Fruit fly (Drosophila melanogaster) whole organism, embryonic: Measurements from ENCODE around the gene CG17027.

ENCODE experiments used
- B-H1 ChIP-seq: fragments of 200-800 bp; sonication (Bioruptor generic); IDR thresholded peaks from 3 replicates; pipeline ENCODE4 v1.3.6; 2022; ENCODE audit warnings: missing biosample characterization, missing genetic modification characterization
- CG10543 ChIP-seq: fragments of 200-800 bp; sonication (Bioruptor generic); optimal IDR thresholded peaks from 3 replicates; lab custom pipeline; 2017; ENCODE audit warnings: missing biosample characterization, mild to moderate bottlenecking, missing genetic modification characterization, moderate library complexity
- CG11456 ChIP-seq: fragments of 200-800 bp; sonication (Bioruptor generic); IDR thresholded peaks from 3 replicates; pipeline ENCODE4 v1.3.6; 2022; ENCODE audit warnings: missing biosample characterization, missing genetic modification characterization
- CG11723 ChIP-seq: fragments of 200-800 bp; sonication (Bioruptor generic); optimal IDR thresholded peaks from 2 replicates; lab custom pipeline; 2017; ENCODE audit warnings: missing biosample characterization, mild to moderate bottlenecking, missing genetic modification characterization
- CG13894 ChIP-seq: fragments of 200-800 bp; sonication (Bioruptor generic); optimal IDR thresholded peaks from 3 replicates; lab custom pipeline; 2018; ENCODE audit warnings: missing biosample characterization, mild to moderate bottlenecking, missing genetic modification characterization, moderate library complexity
- CG14710 ChIP-seq: fragments of 200-800 bp; sonication (Bioruptor generic); optimal IDR thresholded peaks from 3 replicates; lab custom pipeline; 2019; ENCODE audit warnings: missing biosample characterization, mild to moderate bottlenecking, missing genetic modification characterization, moderate library complexity
- CG14860 ChIP-seq: fragments of 200-800 bp; sonication (Bioruptor generic); IDR thresholded peaks from 3 replicates; pipeline ENCODE4 v1.3.6; 2022; ENCODE audit warnings: missing biosample characterization, missing genetic modification characterization; ENCODE audit not compliant: partially characterized antibody
- CG16779 ChIP-seq: fragments of 200-800 bp; sonication (Bioruptor generic); IDR thresholded peaks from 2 replicates; pipeline ENCODE4 v1.3.6; 2022; ENCODE audit warnings: missing biosample characterization, missing genetic modification characterization
- CG16813 ChIP-seq: fragments of 200-800 bp; sonication (Bioruptor generic); IDR thresholded peaks from 3 replicates; pipeline ENCODE4 v1.3.6; 2022; ENCODE audit warnings: missing biosample characterization, missing genetic modification characterization; ENCODE audit not compliant: partially characterized antibody
- CG17829 ChIP-seq: fragments of 200-800 bp; optimal IDR thresholded peaks from 2 replicates; lab custom pipeline; 2019; ENCODE audit warnings: missing biosample characterization, mild to moderate bottlenecking, missing genetic modification characterization, moderate library complexity
- CG2199 ChIP-seq: fragments of 200-800 bp; sonication (Bioruptor generic); IDR thresholded peaks from 3 replicates; pipeline ENCODE4 v1.3.6; 2022; ENCODE audit warnings: missing biosample characterization, missing genetic modification characterization
- CG30020 ChIP-seq: fragments of 200-800 bp; optimal IDR thresholded peaks from 2 replicates; lab custom pipeline; 2019; ENCODE audit warnings: missing biosample characterization, mild to moderate bottlenecking, missing genetic modification characterization, moderate library complexity
- CG31224 ChIP-seq: fragments of 200-800 bp; sonication (Bioruptor generic); IDR thresholded peaks from 2 replicates; pipeline ENCODE4 v1.3.6; 2022; ENCODE audit warnings: missing biosample characterization, missing genetic modification characterization
- CG4282 ChIP-seq: fragments of 200-800 bp; sonication (Bioruptor generic); optimal IDR thresholded peaks from 2 replicates; lab custom pipeline; 2016; ENCODE audit warnings: missing biosample characterization, missing genetic modification characterization
- CG4328 ChIP-seq: fragments of 200-800 bp; sonication (Bioruptor generic); optimal IDR thresholded peaks from 3 replicates; lab custom pipeline; 2017; ENCODE audit warnings: missing biosample characterization, missing genetic modification reagents, missing genetic modification characterization
- CG4617 ChIP-seq: fragments of 200-800 bp; sonication (Bioruptor generic); optimal IDR thresholded peaks from 3 replicates; lab custom pipeline; 2016; ENCODE audit warnings: missing biosample characterization, missing genetic modification characterization, borderline replicate concordance
- CG4707 ChIP-seq: fragments of 200-800 bp; sonication (Bioruptor generic); optimal IDR thresholded peaks from 2 replicates; lab custom pipeline; 2018; ENCODE audit warnings: missing biosample characterization, mild to moderate bottlenecking, missing genetic modification characterization, moderate library complexity
- CG6272 ChIP-seq: fragments of 200-800 bp; sonication (Bioruptor generic); IDR thresholded peaks from 2 replicates; pipeline ENCODE4 v1.3.6; 2022; ENCODE audit warnings: missing biosample characterization, missing genetic modification characterization
- CG8281 ChIP-seq: fragments of 200-800 bp; sonication (Bioruptor generic); optimal IDR thresholded peaks from 2 replicates; lab custom pipeline; 2018; ENCODE audit warnings: missing biosample characterization, mild to moderate bottlenecking, missing genetic modification characterization, moderate library complexity
- CG8290 ChIP-seq, 3 experiments: fragments of 200-800 bp; sonication (Bioruptor generic); optimal IDR thresholded peaks; 2 replicates each; lab custom pipeline; 2016 to 2019; ENCODE audit warnings: missing biosample characterization in 3 of 3, missing genetic modification characterization in 3 of 3, mild to moderate bottlenecking in 2 of 3, moderate library complexity in 1 of 3
- CG8359 ChIP-seq: fragments of 200-800 bp; sonication (Bioruptor generic); optimal IDR thresholded peaks from 2 replicates; lab custom pipeline; 2017; ENCODE audit warnings: missing biosample characterization, mild to moderate bottlenecking, missing genetic modification characterization, borderline replicate concordance
- CG9437 ChIP-seq: fragments of 200-800 bp; sonication (Bioruptor generic); optimal IDR thresholded peaks from 2 replicates; lab custom pipeline; 2018; ENCODE audit warnings: missing biosample characterization, mild to moderate bottlenecking, missing genetic modification characterization
- CG9932 ChIP-seq: fragments of 200-800 bp; sonication (Bioruptor generic); IDR thresholded peaks from 2 replicates; pipeline ENCODE4 v1.3.6; 2022; ENCODE audit warnings: missing biosample characterization, missing genetic modification characterization
- D ChIP-seq, 2 experiments: fragments of 200-800 bp in 1 of 2; fragments of >200 bp in 1 of 2; sonication (Bioruptor generic) in 1 of 2; optimal IDR thresholded peaks; 2 replicates in 1 of 2; 3 replicates in 1 of 2; lab custom pipeline; 2017; ENCODE audit warnings: mild to moderate bottlenecking in 1 of 2, missing biosample characterization in 1 of 2, missing genetic modification characterization in 1 of 2, missing genetic modification reagents in 1 of 2
- Dip3 ChIP-seq: fragments of 200-800 bp; sonication (Bioruptor generic); optimal IDR thresholded peaks from 3 replicates; lab custom pipeline; 2016; ENCODE audit warnings: missing biosample characterization, missing genetic modification characterization
- Eip74EF ChIP-seq, 2 experiments: fragments of 200-800 bp in 1 of 2; fragments of >200 bp in 1 of 2; sonication (Bioruptor generic) in 1 of 2; optimal IDR thresholded peaks; 2 replicates each; lab custom pipeline; 2017 to 2019; ENCODE audit warnings: missing biosample characterization in 2 of 2, missing genetic modification characterization in 2 of 2, mild to moderate bottlenecking in 1 of 2, moderate library complexity in 1 of 2
- Hand ChIP-seq: fragments of 200-800 bp; sonication (Bioruptor generic); optimal IDR thresholded peaks from 2 replicates; lab custom pipeline; 2017; ENCODE audit warnings: mild to moderate bottlenecking, missing biosample characterization, missing genetic modification reagents, missing genetic modification characterization
- NFAT ChIP-seq: fragments of 200-800 bp; sonication (Bioruptor generic); IDR thresholded peaks from 2 replicates; pipeline ENCODE4 v1.3.6; 2022; ENCODE audit warnings: missing biosample characterization, missing genetic modification characterization
- Nf-YC ChIP-seq: fragments of 200-800 bp; optimal IDR thresholded peaks from 3 replicates; lab custom pipeline; 2019; ENCODE audit warnings: missing biosample characterization, mild to moderate bottlenecking, missing genetic modification characterization, moderate library complexity
- NfI ChIP-seq: fragments of 200-800 bp; sonication (Bioruptor generic); optimal IDR thresholded peaks from 3 replicates; lab custom pipeline; 2018; ENCODE audit warnings: missing biosample characterization, mild to moderate bottlenecking, missing genetic modification characterization, moderate library complexity
- Oaz ChIP-seq: fragments of 200-800 bp; sonication (Bioruptor generic); IDR thresholded peaks from 2 replicates; pipeline ENCODE4 v1.3.6; 2022; ENCODE audit warnings: missing biosample characterization, missing genetic modification characterization
- Stat92E ChIP-seq, 3 experiments: fragments of >200 bp in 2 of 3; fragments of 200-800 bp in 1 of 3; sonication (Bioruptor generic) in 1 of 3; optimal IDR thresholded peaks; 2 replicates each; lab custom pipeline; 2017 to 2019; ENCODE audit warnings: missing biosample characterization in 3 of 3, missing genetic modification characterization in 3 of 3, mild to moderate bottlenecking in 1 of 3, moderate library complexity in 1 of 3
- Taf1 ChIP-seq: fragments of 200-800 bp; sonication (Bioruptor generic); IDR thresholded peaks from 2 replicates; pipeline ENCODE4 v1.3.6; 2022; ENCODE audit warnings: missing biosample characterization, missing genetic modification characterization
- Xbp1 ChIP-seq: fragments of 200-800 bp; sonication (Bioruptor generic); optimal IDR thresholded peaks from 3 replicates; lab custom pipeline; 2016; ENCODE audit warnings: missing biosample characterization, mild to moderate bottlenecking, missing genetic modification characterization
- ap ChIP-seq: fragments of 200-800 bp; sonication (Bioruptor generic); IDR thresholded peaks from 2 replicates; pipeline ENCODE4 v1.3.6; 2022; ENCODE audit warnings: missing biosample characterization, missing genetic modification characterization
- ato ChIP-seq: fragments of 200-800 bp; sonication (Bioruptor generic); IDR thresholded peaks from 2 replicates; pipeline ENCODE4 v1.3.6; 2022; ENCODE audit warnings: missing biosample characterization, missing genetic modification characterization; ENCODE audit not compliant: partially characterized antibody
- bbx ChIP-seq: fragments of 200-800 bp; sonication (Bioruptor generic); IDR thresholded peaks from 2 replicates; pipeline ENCODE4 v1.3.6; 2022; ENCODE audit warnings: missing biosample characterization, missing genetic modification characterization; ENCODE audit not compliant: partially characterized antibody
- cato ChIP-seq: fragments of 200-800 bp; sonication (Bioruptor generic); optimal IDR thresholded peaks from 2 replicates; lab custom pipeline; 2016; ENCODE audit warnings: missing biosample characterization, missing genetic modification characterization, borderline replicate concordance
- chinmo ChIP-seq: fragments of 200-800 bp; sonication (Bioruptor generic); IDR thresholded peaks from 4 replicates; pipeline ENCODE4 v1.3.6; 2022; ENCODE audit warnings: missing biosample characterization, missing genetic modification characterization; ENCODE audit not compliant: partially characterized antibody
- cwo ChIP-seq: fragments of 200-800 bp; sonication (Bioruptor generic); optimal IDR thresholded peaks from 3 replicates; lab custom pipeline; 2017; ENCODE audit warnings: missing biosample characterization, missing genetic modification characterization, mild to moderate bottlenecking, moderate library complexity, missing genetic modification reagents
- ftz-f1 ChIP-seq: fragments of 200-800 bp; sonication (Bioruptor generic); optimal IDR thresholded peaks from 2 replicates; lab custom pipeline; 2016; ENCODE audit warnings: missing biosample characterization, missing genetic modification characterization
- jing ChIP-seq: fragments of 200-800 bp; sonication (Bioruptor generic); optimal IDR thresholded peaks from 2 replicates; lab custom pipeline; 2018; ENCODE audit warnings: missing biosample characterization, mild to moderate bottlenecking, missing genetic modification characterization
- kah ChIP-seq: fragments of 200-800 bp; sonication (Bioruptor generic); optimal IDR thresholded peaks from 2 replicates; lab custom pipeline; 2018; ENCODE audit warnings: missing biosample characterization, mild to moderate bottlenecking, missing genetic modification characterization
- lilli ChIP-seq: fragments of 200-800 bp; sonication (Bioruptor generic); optimal IDR thresholded peaks from 3 replicates; lab custom pipeline; 2016; ENCODE audit warnings: missing biosample characterization, missing genetic modification characterization
- oc ChIP-seq: fragments of 200-800 bp; sonication (Bioruptor generic); optimal IDR thresholded peaks from 2 replicates; lab custom pipeline; 2018; ENCODE audit warnings: missing biosample characterization, mild to moderate bottlenecking, missing genetic modification characterization, moderate library complexity
- pho ChIP-seq: fragments of 200-800 bp; sonication (Bioruptor generic); optimal IDR thresholded peaks from 2 replicates; lab custom pipeline; 2016; ENCODE audit warnings: missing biosample characterization, missing genetic modification characterization
- ttk ChIP-seq: fragments of 200-800 bp; sonication (Bioruptor generic); IDR thresholded peaks from 2 replicates; pipeline ENCODE4 v2.1.2; 2022; ENCODE audit warnings: missing biosample characterization, missing genetic modification characterization
- zf30C ChIP-seq: fragments of 200-800 bp; sonication (Bioruptor generic); optimal IDR thresholded peaks from 3 replicates; lab custom pipeline; 2018; ENCODE audit warnings: missing biosample characterization, mild to moderate bottlenecking, missing genetic modification characterization

The CG17027 gene

DNA sequence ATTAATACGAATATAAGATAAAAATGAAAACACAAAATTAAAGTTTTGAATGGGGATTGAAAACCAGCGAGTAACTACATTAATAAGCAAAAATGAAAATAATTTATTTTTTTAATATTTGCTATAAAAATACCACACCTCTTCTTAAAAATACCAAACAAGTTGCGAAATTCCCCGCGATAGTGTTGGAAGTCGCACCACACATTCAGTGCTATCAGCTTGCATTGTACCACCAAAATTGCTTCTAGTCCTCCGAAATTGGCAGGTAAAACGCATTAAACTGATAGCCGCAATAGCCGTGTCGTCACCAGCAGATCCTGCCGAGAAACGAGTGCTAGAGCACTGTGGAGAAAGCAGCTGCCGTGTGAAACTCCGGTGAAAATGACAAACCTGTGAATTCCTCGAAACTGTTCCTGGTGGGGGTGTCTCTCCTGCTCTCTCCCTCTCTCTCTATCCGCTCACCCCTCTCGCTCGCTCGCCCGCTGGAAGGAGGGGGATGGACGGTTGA, 8.2 kb downstream of the CG17027 start, which contains the start of gene Hip14 (continued):
- TF ChIP-seq ftz-f1 (peak; percentile 20), Nf-YC (no peak), oc (no peak), Oaz (no peak), Eip74EF (GFP tag; optimal IDR thresholded peaks at IDR 0.05; lab: Kevin White, UChicago) (no peak), kah (no peak), zf30C (no peak), Stat92E (GFP tag; optimal IDR thresholded peaks at IDR 0.05; lab: Kevin White, UChicago) (peak in 1 of 3 experiments; percentile 62), CG9437 (no peak), NfI (no peak), CG30020 (tag; lab: Kevin White, UChicago) (peak; percentile 48), cwo (GFP tag; lab: Kevin White, UChicago) (no peak), ap (GFP tag; lab: Robert Waterston, UW) (no peak), CG4617 (GFP tag; lab: Kevin White, UChicago) (peak; percentile 89), jing (no peak), CG8359 (GFP tag; lab: Kevin White, UChicago) (no peak), CG8290 (GFP tag; optimal IDR thresholded peaks at IDR 0.05; lab: Kevin White, UChicago) (no peak), CG8290 (tag; optimal IDR thresholded peaks at IDR 0.05; lab: Kevin White, UChicago) (no peak), CG11456 (no peak), ttk (GFP tag; lab: Robert Waterston, UW) (no peak), CG6272 (GFP tag; lab: Robert Waterston, UW) (0 out of 2 replicates have a peak, but pooled peaks have one; percentile 4), B-H1 (GFP tag; lab: Robert Waterston, UW) (no peak), Hand (GFP tag; lab: Kevin White, UChicago) (no peak), CG31224 (GFP tag; lab: Robert Waterston, UW) (no peak), CG4282 (GFP tag; lab: Kevin White, UChicago) (no peak), CG11723 (GFP tag; lab: Kevin White, UChicago) (no peak), Taf1 (GFP tag; lab: Robert Waterston, UW) (no peak), pho (GFP tag; lab: Kevin White, UChicago) (no peak), ato (GFP tag; lab: Robert Waterston, UW) (0 out of 2 replicates have a peak, but pooled peaks have one; percentile 12), CG2199 (GFP tag; lab: Robert Waterston, UW) (no peak), CG16813 (GFP tag; lab: Robert Waterston, UW) (no peak), CG10543 (GFP tag; lab: Kevin White, UChicago) (no peak), CG17829 (tag; lab: Kevin White, UChicago) (peak; percentile 28), lilli (GFP tag; lab: Kevin White, UChicago) (peak; percentile 8), CG8281 (no peak), NFAT (GFP tag; lab: Robert Waterston, UW) (no peak), CG4707 (GFP tag; lab: Kevin White, UChicago) (no peak), D (optimal IDR thresholded peaks at IDR 0.05; lab: Kevin White, UChicago) (peak; percentile 62), D (GFP tag; optimal IDR thresholded peaks at IDR 0.05; lab: Kevin White, UChicago) (no peak), CG14710 (tag; lab: Kevin White, UChicago) (peak; percentile 59), CG13894 (tag; lab: Kevin White, UChicago) (no peak), bbx (GFP tag; lab: Robert Waterston, UW) (peak; percentile 64), CG4328 (GFP tag; lab: Kevin White, UChicago) (no peak), CG14860 (no peak), Xbp1 (GFP tag; lab: Kevin White, UChicago) (peak; percentile 11), chinmo (GFP tag; lab: Robert Waterston, UW) (no peak), CG9932 (no peak), cato (GFP tag; lab: Kevin White, UChicago) (no peak), Dip3 (GFP tag; lab: Kevin White, UChicago) (no peak), CG16779 (no peak)
